Worm (Caenorhabditis elegans) whole organism, L2 larva: ENCODE results near the gene str-86.

ENCODE experiments used
- blmp-1 ChIP-seq: sonication (generic microtip); optimal IDR thresholded peaks from 2 replicates; lab custom pipeline; 2017; ENCODE audit warnings: missing genetic modification characterization, mild to moderate bottlenecking, missing compliant biosample characterization, antibody characterized with exemption, moderate library complexity; ENCODE audit not compliant: insufficient read depth
- lin-13 ChIP-seq: fragments of 150-350 bp; optimal IDR thresholded peaks from 2 replicates; lab custom pipeline; 2014; ENCODE audit warnings: missing biosample characterization, missing genetic modification reagents, missing genetic modification characterization
- mbf-1 ChIP-seq: sonication (generic microtip); optimal IDR thresholded peaks from 2 replicates; lab custom pipeline; 2017; ENCODE audit warnings: missing biosample characterization, missing genetic modification characterization
- nhr-237 ChIP-seq: fragments of 150-350 bp; optimal IDR thresholded peaks from 2 replicates; lab custom pipeline; 2014; ENCODE audit warnings: missing biosample characterization, missing genetic modification characterization
- nhr-77 ChIP-seq: fragments of 150-350 bp; optimal IDR thresholded peaks from 2 replicates; lab custom pipeline; 2014; ENCODE audit warnings: missing biosample characterization, missing genetic modification characterization
- snpc-4 ChIP-seq: fragments of 150-350 bp; optimal IDR thresholded peaks from 2 replicates; lab custom pipeline; 2014; ENCODE audit warnings: missing biosample characterization, missing genetic modification characterization
- unc-39 ChIP-seq: fragments of 150-350 bp; optimal IDR thresholded peaks from 2 replicates; lab custom pipeline; 2014; ENCODE audit warnings: missing biosample characterization, missing genetic modification characterization
- unc-62 ChIP-seq: fragments of 150-350 bp; optimal IDR thresholded peaks from 2 replicates; lab custom pipeline; 2014; ENCODE audit warnings: missing biosample characterization, missing genetic modification reagents, missing genetic modification characterization

DNA sequence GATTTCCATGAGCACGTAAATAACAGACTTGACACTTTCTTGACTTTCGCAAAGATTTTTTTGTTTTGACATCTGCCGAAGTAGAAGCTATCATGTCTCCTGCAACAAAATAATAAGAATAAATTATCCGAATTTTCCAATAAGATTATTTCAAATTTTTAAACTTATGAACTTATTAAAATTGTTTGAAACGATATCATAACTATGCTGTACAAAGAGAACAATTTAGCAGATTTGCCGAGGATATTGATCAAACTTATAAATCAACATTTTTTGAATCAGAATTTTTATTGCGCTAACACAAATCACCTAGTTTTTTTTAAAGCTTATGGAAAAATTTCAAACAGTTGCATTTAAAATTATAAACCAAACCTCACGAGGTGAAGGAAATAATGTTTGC lies 11.2 kb downstream of the str-86 start, which contains the start of gene nhr-195:
- TF ChIP-seq blmp-1 (tag; lab: Kevin White, UChicago) = no peak
- TF ChIP-seq unc-39 (tag; lab: Kevin White, UChicago) = no peak
- no peak for TF ChIP-seq lin-13 (GFP tag; lab: Kevin White, UChicago)
- TF ChIP-seq unc-62 (GFP tag; lab: Kevin White, UChicago) = no peak
- TF ChIP-seq mbf-1 (tag; lab: Kevin White, UChicago) = no peak
- no peak for TF ChIP-seq nhr-237 (tag; lab: Kevin White, UChicago)
- no peak for TF ChIP-seq nhr-77
- TF ChIP-seq snpc-4 = no peak
